Fruit fly (Drosophila melanogaster) whole organism, embryonic: Measurements from ENCODE around the gene CG7985.

Experiments used
- CG18011 ChIP-seq: fragments of 200-800 bp; sonication (Bioruptor generic); optimal IDR thresholded peaks from 2 replicates; lab custom pipeline; 2017; ENCODE audit warnings: missing biosample characterization, missing genetic modification characterization, mild to moderate bottlenecking, moderate library complexity, missing genotype
- CG30020 ChIP-seq: fragments of 200-800 bp; optimal IDR thresholded peaks from 2 replicates; lab custom pipeline; 2019; ENCODE audit warnings: missing biosample characterization, mild to moderate bottlenecking, missing genetic modification characterization, moderate library complexity
- HmgZ ChIP-seq: fragments of 200-800 bp; sonication (Bioruptor generic); optimal IDR thresholded peaks from 2 replicates; lab custom pipeline; 2018; ENCODE audit warnings: missing biosample characterization, mild to moderate bottlenecking, missing genetic modification characterization
- Lim3 ChIP-seq: fragments of 200-800 bp; sonication (Bioruptor generic); IDR thresholded peaks from 2 replicates; pipeline ENCODE4 v1.3.6; 2022; ENCODE audit warnings: missing biosample characterization, missing genetic modification characterization
- Sox102F ChIP-seq: fragments of 200-800 bp; sonication (Bioruptor generic); optimal IDR thresholded peaks from 2 replicates; lab custom pipeline; 2018; ENCODE audit warnings: missing biosample characterization, mild to moderate bottlenecking, missing genetic modification characterization, moderate library complexity
- Tbp ChIP-seq: fragments of >200 bp; optimal IDR thresholded peaks from 2 replicates; lab custom pipeline; 2018; ENCODE audit warnings: missing biosample characterization, missing genetic modification characterization
- abd-A ChIP-seq: fragments of 200-800 bp; sonication (Bioruptor generic); optimal IDR thresholded peaks from 3 replicates; lab custom pipeline; 2019; ENCODE audit warnings: missing biosample characterization, mild to moderate bottlenecking, missing genetic modification characterization, moderate library complexity
- br ChIP-seq: fragments of >200 bp; optimal IDR thresholded peaks from 2 replicates; lab custom pipeline; 2017
- disco-r ChIP-seq: fragments of 200-800 bp; sonication (Bioruptor generic); optimal IDR thresholded peaks from 2 replicates; lab custom pipeline; 2016; ENCODE audit warnings: missing biosample characterization, missing genetic modification characterization
- mld ChIP-seq: fragments of 200-800 bp; sonication (Bioruptor generic); IDR thresholded peaks from 3 replicates; pipeline ENCODE4 v1.3.6; 2022; ENCODE audit warnings: missing biosample characterization, missing genetic modification characterization; ENCODE audit not compliant: partially characterized antibody
- sisA ChIP-seq: fragments of 200-800 bp; sonication (Bioruptor generic); IDR thresholded peaks from 2 replicates; pipeline ENCODE4 v1.3.6; 2022; ENCODE audit warnings: missing biosample characterization, missing genetic modification characterization
- usp ChIP-seq: fragments of >200 bp; optimal IDR thresholded peaks from 2 replicates; lab custom pipeline; 2017; ENCODE audit warnings: missing biosample characterization, missing genetic modification characterization

- TF ChIP-seq usp (no peak), CG18011 (no peak), abd-A (no peak), Sox102F (GFP tag; lab: Kevin White, UChicago) (no peak), Lim3 (GFP tag; lab: Robert Waterston, UW) (no peak), CG30020 (tag; lab: Kevin White, UChicago) (no peak), HmgZ (no peak), br (lab: Kevin White, UChicago) (no peak), sisA (GFP tag; lab: Robert Waterston, UW) (no peak), mld (GFP tag; lab: Robert Waterston, UW) (no peak), Tbp (GFP tag; lab: Kevin White, UChicago) (no peak), disco-r (GFP tag; lab: Kevin White, UChicago) (no peak)
Measured at dm6 chr3R:18158401-18158800, 41.3 kb upstream of the CG7985 start, which contains the start of gene CG14315.
